Fruit fly (Drosophila melanogaster) whole organism, prepupa: ENCODE results near the gene CG42237.

Experiments used
- Blimp-1 ChIP-seq: fragments of 200-800 bp; sonication (Bioruptor generic); optimal IDR thresholded peaks from 3 replicates; lab custom pipeline; 2017; ENCODE audit warnings: missing biosample characterization, missing genetic modification characterization, mild to moderate bottlenecking, moderate library complexity, missing genetic modification reagents
- CG10631 ChIP-seq: fragments of 200-800 bp; sonication (Bioruptor generic); optimal IDR thresholded peaks from 2 replicates; lab custom pipeline; 2016; ENCODE audit warnings: missing biosample characterization, missing genetic modification characterization
- CG11294 ChIP-seq: fragments of 200-800 bp; sonication (Bioruptor generic); IDR thresholded peaks from 2 replicates; pipeline ENCODE4 v1.3.6; 2022; ENCODE audit warnings: missing biosample characterization, missing genetic modification characterization
- CG11762 ChIP-seq: fragments of 200-800 bp; sonication (Bioruptor generic); optimal IDR thresholded peaks from 3 replicates; lab custom pipeline; 2016; ENCODE audit warnings: missing biosample characterization, missing genetic modification characterization; ENCODE audit not compliant: insufficient read depth
- CG15336 ChIP-seq: fragments of 200-800 bp; sonication (Bioruptor generic); IDR thresholded peaks from 2 replicates; pipeline ENCODE4 v1.3.6; 2022; ENCODE audit warnings: missing biosample characterization, missing genetic modification characterization
- CG16779 ChIP-seq: fragments of 200-800 bp; sonication (Bioruptor generic); optimal IDR thresholded peaks from 3 replicates; lab custom pipeline; 2017; ENCODE audit warnings: missing biosample characterization, mild to moderate bottlenecking, missing genetic modification characterization
- CG31627 ChIP-seq: fragments of 200-800 bp; sonication (Bioruptor generic); optimal IDR thresholded peaks from 3 replicates; lab custom pipeline; 2016; ENCODE audit warnings: missing biosample characterization, missing genetic modification characterization
- CG32006 ChIP-seq: fragments of 200-800 bp; sonication (Bioruptor generic); optimal IDR thresholded peaks from 3 replicates; lab custom pipeline; 2017; ENCODE audit warnings: missing biosample characterization, mild to moderate bottlenecking, missing genetic modification characterization
- CG34406 ChIP-seq: fragments of 200-800 bp; sonication (Bioruptor generic); optimal IDR thresholded peaks from 3 replicates; lab custom pipeline; 2016; ENCODE audit warnings: missing biosample characterization, missing genetic modification characterization
- CG4318 ChIP-seq: fragments of 200-800 bp; sonication (Bioruptor generic); optimal IDR thresholded peaks from 3 replicates; lab custom pipeline; 2017; ENCODE audit warnings: missing biosample characterization, mild to moderate bottlenecking, missing genetic modification characterization
- CG6163 ChIP-seq: fragments of 200-800 bp; sonication (Bioruptor generic); IDR thresholded peaks from 3 replicates; pipeline ENCODE4 v1.3.6; 2022; ENCODE audit warnings: missing biosample characterization, missing genetic modification characterization
- CG6792 ChIP-seq: fragments of 200-800 bp; sonication (Bioruptor generic); optimal IDR thresholded peaks from 3 replicates; lab custom pipeline; 2016; ENCODE audit warnings: missing biosample characterization, missing genetic modification characterization
- CG6808 ChIP-seq: fragments of 200-800 bp; sonication (Bioruptor generic); optimal IDR thresholded peaks from 3 replicates; lab custom pipeline; 2017; ENCODE audit warnings: missing biosample characterization, missing genetic modification characterization, mild to moderate bottlenecking, moderate library complexity, missing genetic modification reagents
- CG6854 ChIP-seq: fragments of 200-800 bp; sonication (Bioruptor generic); optimal IDR thresholded peaks from 2 replicates; lab custom pipeline; 2017; ENCODE audit warnings: missing biosample characterization, mild to moderate bottlenecking, missing genetic modification characterization
- CG8119 ChIP-seq: fragments of 200-800 bp; sonication (Bioruptor generic); IDR thresholded peaks from 3 replicates; pipeline ENCODE4 v1.3.6; 2022; ENCODE audit warnings: missing biosample characterization, missing genetic modification characterization
- CG8319 ChIP-seq: fragments of 200-800 bp; sonication (Bioruptor generic); optimal IDR thresholded peaks from 3 replicates; lab custom pipeline; 2016; ENCODE audit warnings: missing biosample characterization, missing genetic modification characterization
- CG8632 ChIP-seq: fragments of 200-800 bp; sonication (Bioruptor generic); optimal IDR thresholded peaks from 3 replicates; lab custom pipeline; 2016; ENCODE audit warnings: missing biosample characterization, missing genetic modification characterization
- CG9139 ChIP-seq: fragments of 200-800 bp; sonication (Bioruptor generic); optimal IDR thresholded peaks from 3 replicates; lab custom pipeline; 2017; ENCODE audit warnings: missing biosample characterization, mild to moderate bottlenecking, missing genetic modification characterization
- Eip78C ChIP-seq: fragments of 200-800 bp; sonication (Bioruptor generic); peaks from one replicate; lab custom pipeline; 2016; ENCODE audit warnings: missing biosample characterization, missing genetic modification characterization
- Eip93F ChIP-seq: fragments of 200-800 bp; sonication (Bioruptor generic); optimal IDR thresholded peaks from 2 replicates; lab custom pipeline; 2016; ENCODE audit warnings: missing biosample characterization, mild to moderate bottlenecking, missing genetic modification characterization
- Ets21C ChIP-seq: fragments of 200-800 bp; sonication (Bioruptor generic); optimal IDR thresholded peaks from 3 replicates; lab custom pipeline; 2016; ENCODE audit warnings: missing biosample characterization, missing genetic modification characterization
- Ets96B ChIP-seq: fragments of 200-800 bp; optimal IDR thresholded peaks from 2 replicates; lab custom pipeline; 2019; ENCODE audit warnings: missing biosample characterization, mild to moderate bottlenecking, missing genetic modification characterization, moderate library complexity
- Gug ChIP-seq: fragments of 200-800 bp; sonication (Bioruptor generic); IDR thresholded peaks from 2 replicates; pipeline ENCODE4 v1.3.6; 2022; ENCODE audit warnings: missing biosample characterization, missing genetic modification characterization
- Hr38 ChIP-seq: sonication (Bioruptor generic); optimal IDR thresholded peaks from 2 replicates; lab custom pipeline; 2016; ENCODE audit warnings: missing biosample characterization, missing genetic modification characterization
- Hr39 ChIP-seq: fragments of 200-800 bp; sonication (Bioruptor generic); optimal IDR thresholded peaks from 2 replicates; lab custom pipeline; 2016; ENCODE audit warnings: missing biosample characterization, missing genetic modification characterization
- Hr4 ChIP-seq: fragments of 200-800 bp; sonication (Bioruptor generic); optimal IDR thresholded peaks from 3 replicates; lab custom pipeline; 2016; ENCODE audit warnings: missing biosample characterization, missing genetic modification characterization
- Met ChIP-seq: fragments of 200-800 bp; sonication (Bioruptor generic); optimal IDR thresholded peaks from 3 replicates; lab custom pipeline; 2016; ENCODE audit warnings: missing biosample characterization, missing genetic modification characterization
- OdsH ChIP-seq: fragments of 200-800 bp; sonication (Bioruptor generic); optimal IDR thresholded peaks from 3 replicates; lab custom pipeline; 2016; ENCODE audit warnings: missing biosample characterization, missing genetic modification characterization
- Smox ChIP-seq: fragments of 200-800 bp; sonication (Bioruptor generic); optimal IDR thresholded peaks from 3 replicates; lab custom pipeline; 2016; ENCODE audit warnings: missing biosample characterization, missing genetic modification characterization
- Sox102F ChIP-seq: fragments of 200-800 bp; sonication (Bioruptor generic); optimal IDR thresholded peaks from 2 replicates; lab custom pipeline; 2016; ENCODE audit warnings: missing biosample characterization, mild to moderate bottlenecking, missing genetic modification characterization
- Sox15 ChIP-seq: fragments of 200-800 bp; sonication (Bioruptor generic); optimal IDR thresholded peaks from 3 replicates; lab custom pipeline; 2016; ENCODE audit warnings: missing biosample characterization, missing genetic modification characterization
- achi ChIP-seq: fragments of 200-800 bp; sonication (Bioruptor generic); optimal IDR thresholded peaks from 3 replicates; lab custom pipeline; 2016; ENCODE audit warnings: missing biosample characterization, missing genetic modification characterization
- cyc ChIP-seq: fragments of 200-800 bp; sonication (Bioruptor generic); optimal IDR thresholded peaks from 3 replicates; lab custom pipeline; 2016; ENCODE audit warnings: missing biosample characterization, missing genetic modification characterization
- dac ChIP-seq: fragments of 200-800 bp; sonication (Bioruptor generic); optimal IDR thresholded peaks from 2 replicates; lab custom pipeline; 2017; ENCODE audit warnings: missing biosample characterization, mild to moderate bottlenecking, missing genetic modification characterization
- eg ChIP-seq: fragments of 200-800 bp; sonication (Bioruptor generic); IDR thresholded peaks from 3 replicates; pipeline ENCODE4 v1.3.6; 2022; ENCODE audit warnings: missing biosample characterization, missing genetic modification characterization
- esn ChIP-seq: fragments of 200-800 bp; sonication (Bioruptor generic); optimal IDR thresholded peaks from 2 replicates; lab custom pipeline; 2016; ENCODE audit warnings: missing biosample characterization, mild to moderate bottlenecking, missing genetic modification characterization, moderate library complexity
- fd59A ChIP-seq: fragments of 200-800 bp; sonication (Bioruptor generic); optimal IDR thresholded peaks from 2 replicates; lab custom pipeline; 2017; ENCODE audit warnings: missing biosample characterization, mild to moderate bottlenecking, missing genetic modification characterization, missing genetic modification reagents
- fd85E ChIP-seq: fragments of 200-800 bp; sonication (Bioruptor generic); optimal IDR thresholded peaks from 3 replicates; lab custom pipeline; 2016; ENCODE audit warnings: missing biosample characterization, missing genetic modification characterization
- lz ChIP-seq: fragments of 200-800 bp; sonication (Bioruptor generic); optimal IDR thresholded peaks from 3 replicates; lab custom pipeline; 2016; ENCODE audit warnings: missing biosample characterization, missing genetic modification characterization
- net ChIP-seq: fragments of 200-800 bp; sonication (Bioruptor generic); optimal IDR thresholded peaks from 3 replicates; lab custom pipeline; 2016; ENCODE audit warnings: missing biosample characterization, missing genetic modification characterization
- salr ChIP-seq, 2 experiments: fragments of 200-800 bp; sonication (Bioruptor generic); optimal IDR thresholded peaks; 3 replicates each; lab custom pipeline; 2016 to 2018; ENCODE audit warnings: missing biosample characterization in 2 of 2, missing genetic modification characterization in 2 of 2, mild to moderate bottlenecking in 1 of 2
- spab ChIP-seq: fragments of 200-800 bp; sonication (Bioruptor generic); optimal IDR thresholded peaks from 2 replicates; lab custom pipeline; 2017; ENCODE audit warnings: missing biosample characterization, mild to moderate bottlenecking, missing genetic modification characterization, missing genetic modification reagents
- ss ChIP-seq, 2 experiments: fragments of 200-800 bp; sonication (Bioruptor generic); optimal IDR thresholded peaks; 2 replicates in 1 of 2; 3 replicates in 1 of 2; lab custom pipeline; 2017 to 2018; ENCODE audit warnings: mild to moderate bottlenecking in 2 of 2, missing biosample characterization in 2 of 2, missing genetic modification characterization in 2 of 2, moderate library complexity in 1 of 2
- svp ChIP-seq: fragments of 200-800 bp; sonication (Bioruptor generic); peaks from one replicate; lab custom pipeline; 2016; ENCODE audit warnings: missing biosample characterization, missing genetic modification characterization
- topi ChIP-seq: fragments of 200-800 bp; sonication (Bioruptor generic); optimal IDR thresholded peaks from 3 replicates; lab custom pipeline; 2016; ENCODE audit warnings: missing biosample characterization, missing genetic modification characterization
- vri ChIP-seq: fragments of 200-800 bp; sonication (Bioruptor generic); optimal IDR thresholded peaks from 3 replicates; lab custom pipeline; 2016; ENCODE audit warnings: missing biosample characterization, mild to moderate bottlenecking, missing genetic modification characterization

Gene CG42237

dm6 chrX:13136939-13137697 is 22.2 kb downstream of the CG42237 start (continued):
- TF ChIP-seq CG4318 (GFP tag; lab: Kevin White, UChicago), result no peak
- 0 out of 2 replicates have a peak, but pooled peaks have one; percentile 8 for TF ChIP-seq CG11294 (GFP tag; lab: Robert Waterston, UW)
- no peak for TF ChIP-seq salr (GFP tag; optimal IDR thresholded peaks at IDR 0.05; lab: Kevin White, UChicago)
- TF ChIP-seq svp (GFP tag; lab: Kevin White, UChicago), result peak; percentile 95
- TF ChIP-seq CG32006 (GFP tag; lab: Kevin White, UChicago), result peak; percentile 49
- peak; percentile 94 for TF ChIP-seq Blimp-1 (GFP tag; lab: Kevin White, UChicago)
- peak; percentile 35 for TF ChIP-seq Ets96B (tag; lab: Kevin White, UChicago)
- TF ChIP-seq Gug (GFP tag; lab: Robert Waterston, UW), result 0 out of 2 replicates have a peak, but pooled peaks have one; percentile 16
- TF ChIP-seq achi (GFP tag; lab: Kevin White, UChicago), result peak; percentile 48
- peak; percentile 78 to 83 for TF ChIP-seq ss (GFP tag; optimal IDR thresholded peaks at IDR 0.05; lab: Kevin White, UChicago)
- TF ChIP-seq CG8632 (GFP tag; lab: Kevin White, UChicago), result peak; percentile 75
- TF ChIP-seq fd85E (GFP tag; lab: Kevin White, UChicago), result no peak
- TF ChIP-seq CG31627 (GFP tag; lab: Kevin White, UChicago), result peak; percentile 40
- TF ChIP-seq CG34406, result peak; percentile 67
- peak; percentile 37 for TF ChIP-seq Hr4 (GFP tag; lab: Kevin White, UChicago)
- peak; percentile 3 for TF ChIP-seq CG6854 (GFP tag; lab: Kevin White, UChicago)
- peak; percentile 51 for TF ChIP-seq net (GFP tag; lab: Kevin White, UChicago)
- peak; percentile 64 for TF ChIP-seq CG6808 (GFP tag; lab: Kevin White, UChicago)
- no peak; the same call in 2 of the 3 replicates for TF ChIP-seq eg (GFP tag; lab: Robert Waterston, UW)
- no peak for TF ChIP-seq dac
- peak; percentile 38 for TF ChIP-seq Hr39 (GFP tag; lab: Kevin White, UChicago)

dm6 chrX:13138887-13139286 is 24.0 kb downstream of the CG42237 start, which contains the start of gene CG32645:
CG32645 (plus strand) TSS chrX:13139199.
- TF ChIP-seq vri, result peak; percentile 63
- no peak for TF ChIP-seq dac
- no peak for TF ChIP-seq fd85E (GFP tag; lab: Kevin White, UChicago)
- no peak for TF ChIP-seq CG10631 (GFP tag; lab: Kevin White, UChicago)
- TF ChIP-seq spab, result no peak
- peak; percentile 38; the same call in 1 of the 2 replicates for TF ChIP-seq CG15336 (GFP tag; lab: Robert Waterston, UW)
- no peak for TF ChIP-seq CG16779 (tag; lab: Kevin White, UChicago)
- no peak for TF ChIP-seq Hr38 (GFP tag; lab: Kevin White, UChicago)
- no peak for TF ChIP-seq CG32006 (GFP tag; lab: Kevin White, UChicago)
- peak; percentile 98 for TF ChIP-seq Blimp-1 (GFP tag; lab: Kevin White, UChicago)
- no peak for TF ChIP-seq Ets21C (GFP tag; lab: Kevin White, UChicago)
- no peak for TF ChIP-seq Sox102F (GFP tag; lab: Kevin White, UChicago)
- no peak for TF ChIP-seq Smox
- no peak for TF ChIP-seq Met (GFP tag; lab: Kevin White, UChicago)
- no peak for TF ChIP-seq CG9139 (GFP tag; lab: Kevin White, UChicago)
- no peak for TF ChIP-seq Ets96B (tag; lab: Kevin White, UChicago)
- peak; percentile 82 for TF ChIP-seq CG6854 (GFP tag; lab: Kevin White, UChicago)
- TF ChIP-seq svp (GFP tag; lab: Kevin White, UChicago), result no peak
- no peak for TF ChIP-seq OdsH
- 0 out of 3 replicates have a peak, but pooled peaks have one; percentile 30 for TF ChIP-seq CG6163 (GFP tag; lab: Robert Waterston, UW)
- no peak for TF ChIP-seq cyc (GFP tag; lab: Kevin White, UChicago)
- TF ChIP-seq fd59A (GFP tag; lab: Kevin White, UChicago), result no peak
- no peak for TF ChIP-seq CG6792 (GFP tag; lab: Kevin White, UChicago)
- TF ChIP-seq esn (GFP tag; lab: Kevin White, UChicago), result no peak
- TF ChIP-seq CG8119 (GFP tag; lab: Robert Waterston, UW), result peak; percentile 42; the same call in 2 of the 3 replicates
- no peak for TF ChIP-seq Sox15 (GFP tag; lab: Kevin White, UChicago)
- TF ChIP-seq ss (GFP tag; optimal IDR thresholded peaks at IDR 0.05; lab: Kevin White, UChicago), result no peak
- no peak for TF ChIP-seq CG8632 (GFP tag; lab: Kevin White, UChicago)
- no peak for TF ChIP-seq achi (GFP tag; lab: Kevin White, UChicago)
- no peak for TF ChIP-seq Eip93F (GFP tag; lab: Kevin White, UChicago)
- no peak for TF ChIP-seq CG8319 (GFP tag; lab: Kevin White, UChicago)
- no peak for TF ChIP-seq CG11762 (GFP tag; lab: Kevin White, UChicago)
- no peak for TF ChIP-seq topi (GFP tag; lab: Kevin White, UChicago)
- TF ChIP-seq Eip78C (GFP tag; lab: Kevin White, UChicago), result peak; percentile 51
- no peak for TF ChIP-seq CG4318 (GFP tag; lab: Kevin White, UChicago)
- TF ChIP-seq salr (GFP tag; optimal IDR thresholded peaks at IDR 0.05; lab: Kevin White, UChicago), result no peak
- TF ChIP-seq Gug (GFP tag; lab: Robert Waterston, UW), result no peak
- TF ChIP-seq lz (GFP tag; lab: Kevin White, UChicago), result no peak
- no peak for TF ChIP-seq Hr39 (GFP tag; lab: Kevin White, UChicago)
- no peak for TF ChIP-seq CG11294 (GFP tag; lab: Robert Waterston, UW)
